Fruit fly (Drosophila melanogaster) whole organism, embryonic: ENCODE data around the gene CG5937.

ENCODE experiments used
- Adf1 ChIP-seq: fragments of 200-800 bp; sonication (Bioruptor generic); IDR thresholded peaks from 2 replicates; pipeline ENCODE4 v1.3.6; 2022; ENCODE audit warnings: missing biosample characterization, missing genetic modification characterization
- Antp ChIP-seq: fragments of 200-800 bp; sonication (Bioruptor generic); optimal IDR thresholded peaks from 3 replicates; lab custom pipeline; 2016; ENCODE audit warnings: missing biosample characterization, missing genetic modification characterization
- Atf-2 ChIP-seq: fragments of 200-800 bp; sonication (Bioruptor generic); optimal IDR thresholded peaks from 2 replicates; lab custom pipeline; 2016; ENCODE audit warnings: missing biosample characterization, missing genetic modification characterization
- B-H1 ChIP-seq: fragments of 200-800 bp; sonication (Bioruptor generic); IDR thresholded peaks from 3 replicates; pipeline ENCODE4 v1.3.6; 2022; ENCODE audit warnings: missing biosample characterization, missing genetic modification characterization
- Blimp-1 ChIP-seq: fragments of 200-800 bp; sonication (Bioruptor generic); optimal IDR thresholded peaks from 3 replicates; lab custom pipeline; 2018; ENCODE audit warnings: missing biosample characterization, missing genetic modification characterization, mild to moderate bottlenecking, moderate library complexity, missing genetic modification reagents
- CG10267 ChIP-seq: fragments of 200-800 bp; sonication (Bioruptor generic); optimal IDR thresholded peaks from 2 replicates; lab custom pipeline; 2018; ENCODE audit warnings: missing biosample characterization, mild to moderate bottlenecking, missing genetic modification characterization, moderate library complexity
- CG10959 ChIP-seq: fragments of 200-800 bp; sonication (Bioruptor generic); IDR thresholded peaks from 2 replicates; pipeline ENCODE4 v1.3.6; 2022; ENCODE audit warnings: missing biosample characterization, missing genetic modification characterization
- CG11247 ChIP-seq: fragments of 200-800 bp; sonication (Bioruptor generic); IDR thresholded peaks from 2 replicates; pipeline ENCODE4 v1.3.6; 2022; ENCODE audit warnings: missing biosample characterization, missing genetic modification characterization
- CG12104 ChIP-seq: fragments of 200-800 bp; sonication (Bioruptor generic); optimal IDR thresholded peaks from 3 replicates; lab custom pipeline; 2016; ENCODE audit warnings: missing biosample characterization, missing genetic modification characterization
- CG12942 ChIP-seq: fragments of 200-800 bp; sonication (Bioruptor generic); optimal IDR thresholded peaks from 3 replicates; lab custom pipeline; 2016; ENCODE audit warnings: missing biosample characterization, missing genetic modification characterization
- CG13287 ChIP-seq: fragments of 200-800 bp; sonication (Bioruptor generic); IDR thresholded peaks from 2 replicates; pipeline ENCODE4 v1.3.6; 2022; ENCODE audit warnings: missing biosample characterization, missing genetic modification characterization; ENCODE audit not compliant: partially characterized antibody
- CG14441 ChIP-seq: fragments of 200-800 bp; sonication (Bioruptor generic); IDR thresholded peaks from 2 replicates; pipeline ENCODE4 v1.3.6; 2022; ENCODE audit warnings: missing biosample characterization, missing genetic modification characterization
- CG14710 ChIP-seq: fragments of 200-800 bp; sonication (Bioruptor generic); optimal IDR thresholded peaks from 3 replicates; lab custom pipeline; 2019; ENCODE audit warnings: missing biosample characterization, mild to moderate bottlenecking, missing genetic modification characterization, moderate library complexity
- CG14965 ChIP-seq: fragments of 200-800 bp; sonication (Bioruptor generic); optimal IDR thresholded peaks from 2 replicates; lab custom pipeline; 2016; ENCODE audit warnings: missing biosample characterization, missing genetic modification characterization, borderline replicate concordance
- CG1602 ChIP-seq: fragments of 200-800 bp; sonication (Bioruptor generic); optimal IDR thresholded peaks from 3 replicates; lab custom pipeline; 2016; ENCODE audit warnings: missing biosample characterization, missing genetic modification characterization
- CG1603 ChIP-seq: fragments of 200-800 bp; sonication (Bioruptor generic); optimal IDR thresholded peaks from 2 replicates; lab custom pipeline; 2019; ENCODE audit warnings: missing biosample characterization, mild to moderate bottlenecking, missing genetic modification characterization, moderate library complexity
- CG17328 ChIP-seq: fragments of 200-800 bp; sonication (Bioruptor generic); IDR thresholded peaks from 2 replicates; pipeline ENCODE4 v1.3.6; 2022; ENCODE audit warnings: missing biosample characterization, missing genetic modification characterization
- CG17568 ChIP-seq: fragments of 200-800 bp; sonication (Bioruptor generic); optimal IDR thresholded peaks from 2 replicates; lab custom pipeline; 2018; ENCODE audit warnings: missing biosample characterization, mild to moderate bottlenecking, missing genetic modification characterization, moderate library complexity
- CG1832 ChIP-seq: fragments of 200-800 bp; sonication (Bioruptor generic); optimal IDR thresholded peaks from 2 replicates; lab custom pipeline; 2017; ENCODE audit warnings: missing biosample characterization, mild to moderate bottlenecking, missing genetic modification characterization, inconsistent platforms
- CG2129 ChIP-seq: fragments of 200-800 bp; sonication (Bioruptor generic); IDR thresholded peaks from 2 replicates; pipeline ENCODE4 v1.3.6; 2022; ENCODE audit warnings: missing biosample characterization, missing genetic modification characterization; ENCODE audit not compliant: partially characterized antibody
- CG2202 ChIP-seq: fragments of 200-800 bp; sonication (Bioruptor generic); optimal IDR thresholded peaks from 2 replicates; lab custom pipeline; 2018; ENCODE audit warnings: missing biosample characterization, mild to moderate bottlenecking, missing genetic modification characterization
- CG2678 ChIP-seq: fragments of 200-800 bp; sonication (Bioruptor generic); optimal IDR thresholded peaks from 3 replicates; lab custom pipeline; 2019; ENCODE audit warnings: missing biosample characterization, mild to moderate bottlenecking, missing genetic modification characterization, moderate library complexity
- CG42726 ChIP-seq: fragments of 200-800 bp; sonication (Bioruptor generic); IDR thresholded peaks from 2 replicates; pipeline ENCODE4 v1.3.6; 2022; ENCODE audit warnings: missing biosample characterization, missing genetic modification characterization; ENCODE audit not compliant: partially characterized antibody
- CG4707 ChIP-seq: fragments of 200-800 bp; sonication (Bioruptor generic); optimal IDR thresholded peaks from 2 replicates; lab custom pipeline; 2018; ENCODE audit warnings: missing biosample characterization, mild to moderate bottlenecking, missing genetic modification characterization, moderate library complexity
- CG8281 ChIP-seq: fragments of 200-800 bp; sonication (Bioruptor generic); optimal IDR thresholded peaks from 2 replicates; lab custom pipeline; 2018; ENCODE audit warnings: missing biosample characterization, mild to moderate bottlenecking, missing genetic modification characterization, moderate library complexity
- CG9876 ChIP-seq: fragments of 200-800 bp; sonication (Bioruptor generic); optimal IDR thresholded peaks from 2 replicates; lab custom pipeline; 2016; ENCODE audit warnings: missing biosample characterization, missing genetic modification characterization
- CTCF ChIP-seq: fragments of 200-800 bp; sonication (Bioruptor generic); optimal IDR thresholded peaks from 2 replicates; lab custom pipeline; 2017; ENCODE audit warnings: missing biosample characterization, mild to moderate bottlenecking, missing genetic modification characterization, moderate library complexity
- Dip3 ChIP-seq: fragments of 200-800 bp; sonication (Bioruptor generic); optimal IDR thresholded peaks from 3 replicates; lab custom pipeline; 2016; ENCODE audit warnings: missing biosample characterization, missing genetic modification characterization
- Elba2 ChIP-seq: fragments of 200-800 bp; sonication (Bioruptor generic); optimal IDR thresholded peaks from 3 replicates; lab custom pipeline; 2016; ENCODE audit warnings: missing biosample characterization, missing genetic modification characterization
- Lhr ChIP-seq: fragments of 200-800 bp; sonication (Bioruptor generic); optimal IDR thresholded peaks from 3 replicates; lab custom pipeline; 2017; ENCODE audit warnings: mild to moderate bottlenecking, missing biosample characterization, missing genetic modification reagents, missing genetic modification characterization
- MBD-R2 ChIP-seq: fragments of 200-800 bp; sonication (Bioruptor generic); IDR thresholded peaks from 2 replicates; pipeline ENCODE4 v1.3.6; 2022; ENCODE audit warnings: missing biosample characterization, missing genetic modification characterization
- NFAT ChIP-seq: fragments of 200-800 bp; sonication (Bioruptor generic); IDR thresholded peaks from 2 replicates; pipeline ENCODE4 v1.3.6; 2022; ENCODE audit warnings: missing biosample characterization, missing genetic modification characterization
- Pdp1 ChIP-seq, 2 experiments: fragments of 200-800 bp; sonication (Bioruptor generic); optimal IDR thresholded peaks; 3 replicates each; lab custom pipeline; 2016; ENCODE audit warnings: missing biosample characterization in 2 of 2, missing genetic modification characterization in 2 of 2, mild to moderate bottlenecking in 1 of 2, moderate library complexity in 1 of 2
- Sin3A ChIP-seq: fragments of >200 bp; optimal IDR thresholded peaks from 2 replicates; lab custom pipeline; 2018
- amos ChIP-seq: fragments of 200-800 bp; sonication (Bioruptor generic); IDR thresholded peaks from 2 replicates; pipeline ENCODE4 v1.3.6; 2022; ENCODE audit warnings: missing biosample characterization, missing genetic modification characterization; ENCODE audit not compliant: partially characterized antibody
- ems ChIP-seq: fragments of 200-800 bp; sonication (Bioruptor generic); optimal IDR thresholded peaks from 3 replicates; lab custom pipeline; 2016; ENCODE audit warnings: missing biosample characterization, missing genetic modification characterization
- eve ChIP-seq, 2 experiments: fragments of >200 bp; optimal IDR thresholded peaks; 2 replicates each; lab custom pipeline; 2017; ENCODE audit warnings: missing biosample characterization in 2 of 2, missing genetic modification characterization in 2 of 2
- fd3F ChIP-seq: fragments of 200-800 bp; sonication (Bioruptor generic); optimal IDR thresholded peaks from 2 replicates; lab custom pipeline; 2018; ENCODE audit warnings: missing biosample characterization, mild to moderate bottlenecking, missing genetic modification characterization, moderate library complexity
- gsb ChIP-seq: fragments of 200-800 bp; sonication (Bioruptor generic); IDR thresholded peaks from 2 replicates; pipeline ENCODE4 v1.3.6; 2022; ENCODE audit warnings: missing biosample characterization, missing genetic modification characterization
- jing ChIP-seq: fragments of 200-800 bp; sonication (Bioruptor generic); optimal IDR thresholded peaks from 2 replicates; lab custom pipeline; 2018; ENCODE audit warnings: missing biosample characterization, mild to moderate bottlenecking, missing genetic modification characterization
- lab ChIP-seq: fragments of 200-800 bp; sonication (Bioruptor generic); optimal IDR thresholded peaks from 3 replicates; lab custom pipeline; 2017; ENCODE audit warnings: missing biosample characterization, missing genetic modification characterization, mild to moderate bottlenecking, moderate library complexity, missing genetic modification reagents
- pho ChIP-seq: fragments of 200-800 bp; sonication (Bioruptor generic); optimal IDR thresholded peaks from 2 replicates; lab custom pipeline; 2016; ENCODE audit warnings: missing biosample characterization, missing genetic modification characterization
- sens ChIP-seq: fragments of 200-800 bp; sonication (Bioruptor generic); peaks from one replicate; lab custom pipeline; 2016; ENCODE audit warnings: missing biosample characterization, missing genetic modification characterization
- seq ChIP-seq: fragments of 200-800 bp; sonication (Bioruptor generic); IDR thresholded peaks from 2 replicates; pipeline ENCODE4 v1.3.6; 2022; ENCODE audit warnings: missing biosample characterization, missing genetic modification characterization
- stwl ChIP-seq: fragments of 200-800 bp; sonication (Bioruptor generic); optimal IDR thresholded peaks from 3 replicates; lab custom pipeline; 2018; ENCODE audit warnings: missing biosample characterization, mild to moderate bottlenecking, missing genetic modification characterization, moderate library complexity
- sug ChIP-seq: fragments of 200-800 bp; optimal IDR thresholded peaks from 2 replicates; lab custom pipeline; 2019; ENCODE audit warnings: missing biosample characterization, mild to moderate bottlenecking, missing genetic modification characterization, moderate library complexity
- vvl ChIP-seq: fragments of 200-800 bp; sonication (Bioruptor generic); IDR thresholded peaks from 2 replicates; pipeline ENCODE4 v1.3.6; 2022; ENCODE audit warnings: missing biosample characterization, missing genetic modification characterization
- z ChIP-seq: fragments of 200-800 bp; sonication (Bioruptor generic); IDR thresholded peaks from 3 replicates; pipeline ENCODE4 v1.3.6; 2022; ENCODE audit warnings: missing biosample characterization, missing genetic modification characterization

CG5937 gene

DNA sequence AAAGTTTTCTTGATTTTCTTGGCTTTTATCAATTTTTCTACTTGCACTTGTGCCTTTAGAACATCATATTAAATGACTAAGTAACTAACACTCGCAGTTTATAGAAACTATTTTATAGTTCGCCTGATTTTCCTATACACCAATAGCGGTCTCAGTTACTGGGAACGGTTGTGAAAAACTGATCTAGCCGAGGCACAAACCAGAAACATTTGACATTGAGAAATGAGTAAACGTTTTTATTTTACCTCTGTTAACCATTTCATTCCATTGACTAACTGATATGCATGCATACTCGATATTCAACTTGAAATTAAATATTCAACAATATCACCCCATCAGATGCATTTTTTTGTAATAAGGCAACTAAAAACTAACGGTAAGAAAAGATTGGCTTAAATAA, 4.4 kb upstream of the CG5937 start (continued):
- TF ChIP-seq Pdp1 (GFP tag; optimal IDR thresholded peaks at IDR 0.05; lab: Kevin White, UChicago) (peak in 1 of 2 experiments; percentile 25), CTCF (peak; percentile 81), CG2202 (tag; lab: Kevin White, UChicago) (peak; percentile 2), stwl (tag; lab: Kevin White, UChicago) (peak; percentile 31), CG1603 (tag; lab: Kevin White, UChicago) (peak; percentile 37), CG8281 (tag; lab: Kevin White, UChicago) (peak; percentile 46), sens (GFP tag; lab: Kevin White, UChicago) (peak; percentile 77), vvl (GFP tag; lab: Robert Waterston, UW) (0 out of 2 replicates have a peak, but pooled peaks have one; percentile 13), CG4707 (GFP tag; lab: Kevin White, UChicago) (peak; percentile 38), CG14965 (no peak)
- TF ChIP-seq, all 482 proteins: peak for 23

DNA sequence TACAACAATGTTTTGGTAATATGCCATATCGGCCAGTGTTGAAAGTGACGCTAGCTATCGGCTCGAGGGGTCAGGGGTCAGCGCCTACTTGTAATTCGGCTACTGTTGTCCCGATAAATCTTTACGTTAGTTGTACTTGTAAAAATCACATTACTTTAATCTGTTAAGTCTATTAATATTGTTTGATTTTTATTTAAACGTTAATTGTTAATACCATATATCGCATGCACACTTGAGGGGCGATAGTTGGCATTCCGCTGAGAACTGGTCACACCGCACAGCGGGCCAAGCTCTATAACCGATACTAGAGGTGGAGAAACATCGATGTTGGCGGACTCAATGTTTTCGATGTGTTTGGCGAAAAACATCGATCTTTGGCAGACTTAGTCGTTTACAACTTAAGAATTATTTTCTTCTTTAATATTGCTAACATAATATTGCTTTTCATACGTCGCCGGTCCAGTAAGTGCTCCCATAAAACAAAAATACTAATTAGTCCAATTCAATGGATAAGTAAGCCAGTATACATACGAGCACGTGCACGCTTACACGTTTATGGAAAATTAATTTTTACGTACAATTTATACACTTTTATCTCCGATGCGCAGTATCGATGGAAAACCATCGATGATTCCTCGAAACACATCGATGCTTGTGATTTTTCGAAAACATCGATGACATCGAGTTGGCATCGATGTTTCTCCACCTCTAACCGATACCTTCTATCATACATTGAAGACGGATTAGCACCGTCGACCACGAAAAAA, 2.4 kb upstream of the CG5937 start, which contains the start of the genes rux and MCTS1:
Gene rux, minus strand, starts transcription at position 621 of the 767 bp plus-strand sequence.
Gene MCTS1, plus strand, starts transcription at position 713 of the 767 bp plus-strand sequence.
- TF ChIP-seq Adf1 (no peak), Elba2 (GFP tag; lab: Kevin White, UChicago) (no peak), CG13287 (GFP tag; lab: Robert Waterston, UW) (peak; percentile 95), ems (no peak), Dip3 (GFP tag; lab: Kevin White, UChicago) (peak; percentile 40), CG1832 (GFP tag; lab: Kevin White, UChicago) (no peak), CG2678 (tag; lab: Kevin White, UChicago) (peak; percentile 40), Blimp-1 (GFP tag; lab: Kevin White, UChicago) (no peak), Atf-2 (no peak), CG10959 (GFP tag; lab: Robert Waterston, UW) (no peak), CG11247 (peak; percentile 55; the same call in 1 of the 2 replicates), seq (GFP tag; lab: Robert Waterston, UW) (no peak), gsb (GFP tag; lab: Robert Waterston, UW) (no peak), CG9876 (GFP tag; lab: Kevin White, UChicago) (no peak), CG12942 (GFP tag; lab: Kevin White, UChicago) (no peak), Antp (GFP tag; lab: Kevin White, UChicago) (peak; percentile 19), fd3F (no peak), z (no peak), NFAT (GFP tag; lab: Robert Waterston, UW) (peak; percentile 65), lab (GFP tag; lab: Kevin White, UChicago) (peak; percentile 10), jing (GFP tag; lab: Kevin White, UChicago) (no peak), CG17328 (GFP tag; lab: Robert Waterston, UW) (0 out of 2 replicates have a peak, but pooled peaks have one; percentile 7), CG14441 (GFP tag; lab: Robert Waterston, UW) (no peak), pho (peak; percentile 25), amos (GFP tag; lab: Robert Waterston, UW) (peak; percentile 94), CG1602 (no peak), CTCF (no peak), CG14710 (peak; percentile 55), CG12104 (no peak), MBD-R2 (peak; percentile 52; the same call in 1 of the 2 replicates), sug (tag; lab: Kevin White, UChicago) (peak; percentile 31), CG42726 (GFP tag; lab: Robert Waterston, UW) (peak; percentile 90), CG10267 (tag; lab: Kevin White, UChicago) (peak; percentile 93), Sin3A (lab: Kevin White, UChicago) (peak; percentile 97), CG17568 (GFP tag; lab: Kevin White, UChicago) (no peak), sens (GFP tag; lab: Kevin White, UChicago) (peak; percentile 88), Lhr (GFP tag; lab: Kevin White, UChicago) (peak; percentile 77), eve (GFP tag; optimal IDR thresholded peaks at IDR 0.05; lab: Kevin White, UChicago) (no peak), CG2129 (GFP tag; lab: Robert Waterston, UW) (peak; percentile 93), B-H1 (GFP tag; lab: Robert Waterston, UW) (no peak)
